Fruit fly (Drosophila melanogaster) whole organism, embryonic: ENCODE data around the gene Shc.

Experiments used
- Adf1 ChIP-seq: fragments of 200-800 bp; sonication (Bioruptor generic); IDR thresholded peaks from 2 replicates; pipeline ENCODE4 v1.3.6; 2022; ENCODE audit warnings: missing biosample characterization, missing genetic modification characterization
- C15 ChIP-seq: fragments of 200-800 bp; sonication (Bioruptor generic); IDR thresholded peaks from 3 replicates; pipeline ENCODE4 v1.3.6; 2022; ENCODE audit warnings: missing biosample characterization, missing genetic modification characterization
- CG10267 ChIP-seq: fragments of 200-800 bp; sonication (Bioruptor generic); optimal IDR thresholded peaks from 2 replicates; lab custom pipeline; 2018; ENCODE audit warnings: missing biosample characterization, mild to moderate bottlenecking, missing genetic modification characterization, moderate library complexity
- CG11093 ChIP-seq: fragments of 200-800 bp; sonication (Bioruptor generic); IDR thresholded peaks from 3 replicates; pipeline ENCODE4 v1.3.6; 2022; ENCODE audit warnings: missing biosample characterization, missing genetic modification characterization
- CG11695 ChIP-seq: fragments of 200-800 bp; sonication (Bioruptor generic); IDR thresholded peaks from 3 replicates; pipeline ENCODE4 v1.3.6; 2022; ENCODE audit warnings: missing biosample characterization, missing genetic modification characterization
- CG12155 ChIP-seq: fragments of 200-800 bp; sonication (Bioruptor generic); optimal IDR thresholded peaks from 3 replicates; lab custom pipeline; 2016; ENCODE audit warnings: missing biosample characterization, missing genetic modification characterization
- CG1233 ChIP-seq: fragments of 200-800 bp; sonication (Bioruptor generic); optimal IDR thresholded peaks from 4 replicates; lab custom pipeline; 2018; ENCODE audit warnings: missing biosample characterization, mild to moderate bottlenecking, missing genetic modification characterization
- CG14441 ChIP-seq: fragments of 200-800 bp; sonication (Bioruptor generic); IDR thresholded peaks from 2 replicates; pipeline ENCODE4 v1.3.6; 2022; ENCODE audit warnings: missing biosample characterization, missing genetic modification characterization
- CG1602 ChIP-seq: fragments of 200-800 bp; sonication (Bioruptor generic); optimal IDR thresholded peaks from 3 replicates; lab custom pipeline; 2016; ENCODE audit warnings: missing biosample characterization, missing genetic modification characterization
- CG1647 ChIP-seq: fragments of 200-800 bp; sonication (Bioruptor generic); optimal IDR thresholded peaks from 3 replicates; lab custom pipeline; 2016; ENCODE audit warnings: missing biosample characterization, missing genetic modification characterization
- CG17385 ChIP-seq: fragments of 200-800 bp; sonication (Bioruptor generic); optimal IDR thresholded peaks from 3 replicates; lab custom pipeline; 2018; ENCODE audit warnings: missing biosample characterization, mild to moderate bottlenecking, missing genetic modification characterization
- CG17568 ChIP-seq: fragments of 200-800 bp; sonication (Bioruptor generic); optimal IDR thresholded peaks from 2 replicates; lab custom pipeline; 2018; ENCODE audit warnings: missing biosample characterization, mild to moderate bottlenecking, missing genetic modification characterization, moderate library complexity
- CG18262 ChIP-seq: fragments of 200-800 bp; optimal IDR thresholded peaks from 3 replicates; lab custom pipeline; 2019; ENCODE audit warnings: missing biosample characterization, mild to moderate bottlenecking, missing genetic modification characterization, moderate library complexity
- CG1832 ChIP-seq: fragments of 200-800 bp; sonication (Bioruptor generic); optimal IDR thresholded peaks from 2 replicates; lab custom pipeline; 2017; ENCODE audit warnings: missing biosample characterization, mild to moderate bottlenecking, missing genetic modification characterization, inconsistent platforms
- CG18476 ChIP-seq: fragments of 200-800 bp; sonication (Bioruptor generic); optimal IDR thresholded peaks from 2 replicates; lab custom pipeline; 2016; ENCODE audit warnings: missing biosample characterization, mild to moderate bottlenecking, missing genetic modification characterization
- CG3995 ChIP-seq: fragments of 200-800 bp; sonication (Bioruptor generic); optimal IDR thresholded peaks from 3 replicates; lab custom pipeline; 2016; ENCODE audit warnings: missing biosample characterization, missing genetic modification characterization
- CG4360 ChIP-seq: fragments of 200-800 bp; sonication (Bioruptor generic); IDR thresholded peaks from 2 replicates; pipeline ENCODE4 v1.3.6; 2022; ENCODE audit warnings: missing biosample characterization, missing genetic modification characterization
- CG4404 ChIP-seq: fragments of 200-800 bp; sonication (Bioruptor generic); IDR thresholded peaks from 2 replicates; pipeline ENCODE4 v1.3.6; 2022; ENCODE audit warnings: missing biosample characterization, missing genetic modification characterization
- CG8281 ChIP-seq: fragments of 200-800 bp; sonication (Bioruptor generic); optimal IDR thresholded peaks from 2 replicates; lab custom pipeline; 2018; ENCODE audit warnings: missing biosample characterization, mild to moderate bottlenecking, missing genetic modification characterization, moderate library complexity
- CG8924 ChIP-seq: fragments of 200-800 bp; optimal IDR thresholded peaks from 3 replicates; lab custom pipeline; 2019; ENCODE audit warnings: missing biosample characterization, mild to moderate bottlenecking, missing genetic modification characterization, moderate library complexity
- CG8944 ChIP-seq: fragments of 200-800 bp; sonication (Bioruptor generic); optimal IDR thresholded peaks from 3 replicates; lab custom pipeline; 2016; ENCODE audit warnings: missing biosample characterization, missing genetic modification characterization
- CG9817 ChIP-seq: fragments of 200-800 bp; sonication (Bioruptor generic); optimal IDR thresholded peaks from 2 replicates; lab custom pipeline; 2018; ENCODE audit warnings: missing biosample characterization, mild to moderate bottlenecking, missing genetic modification characterization, moderate library complexity
- CHES-1-like ChIP-seq: fragments of 200-800 bp; sonication (Bioruptor generic); optimal IDR thresholded peaks from 2 replicates; lab custom pipeline; 2016; ENCODE audit warnings: missing biosample characterization, missing genetic modification characterization
- D19A ChIP-seq: fragments of 200-800 bp; optimal IDR thresholded peaks from 3 replicates; lab custom pipeline; 2019; ENCODE audit warnings: missing biosample characterization, mild to moderate bottlenecking, missing genetic modification characterization, moderate library complexity
- Deaf1 ChIP-seq: fragments of 200-800 bp; optimal IDR thresholded peaks from 3 replicates; lab custom pipeline; 2019; ENCODE audit warnings: missing biosample characterization, mild to moderate bottlenecking, missing genetic modification characterization, moderate library complexity
- Hmx ChIP-seq: fragments of 200-800 bp; sonication (Bioruptor generic); optimal IDR thresholded peaks from 2 replicates; lab custom pipeline; 2016; ENCODE audit warnings: missing biosample characterization, missing genetic modification characterization
- MBD-R2 ChIP-seq: fragments of 200-800 bp; sonication (Bioruptor generic); IDR thresholded peaks from 2 replicates; pipeline ENCODE4 v1.3.6; 2022; ENCODE audit warnings: missing biosample characterization, missing genetic modification characterization
- Nf-YC ChIP-seq: fragments of 200-800 bp; optimal IDR thresholded peaks from 3 replicates; lab custom pipeline; 2019; ENCODE audit warnings: missing biosample characterization, mild to moderate bottlenecking, missing genetic modification characterization, moderate library complexity
- Ravus ChIP-seq: fragments of 200-800 bp; sonication (Bioruptor generic); IDR thresholded peaks from 2 replicates; pipeline ENCODE4 v1.3.6; 2022; ENCODE audit warnings: missing biosample characterization, missing genetic modification characterization
- Rfx ChIP-seq: fragments of 200-800 bp; sonication (Bioruptor generic); IDR thresholded peaks from 2 replicates; pipeline ENCODE4 v1.3.6; 2022; ENCODE audit warnings: missing biosample characterization, missing genetic modification characterization
- Stat92E ChIP-seq, 3 experiments: fragments of >200 bp in 2 of 3; fragments of 200-800 bp in 1 of 3; sonication (Bioruptor generic) in 1 of 3; optimal IDR thresholded peaks; 2 replicates each; lab custom pipeline; 2017 to 2019; ENCODE audit warnings: missing biosample characterization in 3 of 3, missing genetic modification characterization in 3 of 3, mild to moderate bottlenecking in 1 of 3, moderate library complexity in 1 of 3
- Vsx1 ChIP-seq: fragments of 200-800 bp; sonication (Bioruptor generic); optimal IDR thresholded peaks from 2 replicates; lab custom pipeline; 2017; ENCODE audit warnings: missing biosample characterization, mild to moderate bottlenecking, missing genetic modification characterization, missing genetic modification reagents
- ab ChIP-seq: fragments of 200-800 bp; sonication (Bioruptor generic); optimal IDR thresholded peaks from 2 replicates; lab custom pipeline; 2016; ENCODE audit warnings: missing biosample characterization, missing genetic modification characterization
- ac ChIP-seq: fragments of 200-800 bp; sonication (Bioruptor generic); optimal IDR thresholded peaks from 3 replicates; lab custom pipeline; 2017; ENCODE audit warnings: missing biosample characterization, mild to moderate bottlenecking, missing genetic modification characterization
- aop ChIP-seq: fragments of 200-800 bp; sonication (Bioruptor generic); IDR thresholded peaks from 2 replicates; pipeline ENCODE4 v1.3.6; 2022; ENCODE audit warnings: missing biosample characterization, missing genetic modification characterization
- ato ChIP-seq: fragments of 200-800 bp; sonication (Bioruptor generic); IDR thresholded peaks from 2 replicates; pipeline ENCODE4 v1.3.6; 2022; ENCODE audit warnings: missing biosample characterization, missing genetic modification characterization; ENCODE audit not compliant: partially characterized antibody
- bab2 ChIP-seq: fragments of 200-800 bp; sonication (Bioruptor generic); optimal IDR thresholded peaks from 2 replicates; lab custom pipeline; 2016; ENCODE audit warnings: missing biosample characterization, missing genetic modification characterization
- bsh ChIP-seq, 2 experiments: fragments of 200-800 bp; sonication (Bioruptor generic); optimal IDR thresholded peaks; 2 replicates each; lab custom pipeline; 2017 to 2018; ENCODE audit warnings: mild to moderate bottlenecking in 2 of 2, missing biosample characterization in 2 of 2, missing genetic modification characterization in 2 of 2, moderate library complexity in 1 of 2
- ci ChIP-seq: fragments of 200-800 bp; sonication (Bioruptor generic); IDR thresholded peaks from 3 replicates; pipeline ENCODE4 v1.3.6; 2022; ENCODE audit warnings: missing biosample characterization, missing genetic modification characterization
- croc ChIP-seq: fragments of 200-800 bp; sonication (Bioruptor generic); conservative IDR thresholded peaks from 3 replicates; pipeline ENCODE4 v1.3.6; 2022; ENCODE audit warnings: missing biosample characterization, missing genetic modification characterization
- dati ChIP-seq: fragments of 200-800 bp; sonication (Bioruptor generic); IDR thresholded peaks from 2 replicates; pipeline ENCODE4 v1.3.6; 2022; ENCODE audit warnings: missing biosample characterization, missing genetic modification characterization
- disco-r ChIP-seq: fragments of 200-800 bp; sonication (Bioruptor generic); optimal IDR thresholded peaks from 2 replicates; lab custom pipeline; 2016; ENCODE audit warnings: missing biosample characterization, missing genetic modification characterization
- fd64A ChIP-seq: fragments of 200-800 bp; sonication (Bioruptor generic); optimal IDR thresholded peaks from 3 replicates; lab custom pipeline; 2018; ENCODE audit warnings: missing biosample characterization, mild to moderate bottlenecking, missing genetic modification characterization
- fd96Cb ChIP-seq: fragments of 200-800 bp; sonication (Bioruptor generic); optimal IDR thresholded peaks from 2 replicates; lab custom pipeline; 2018; ENCODE audit warnings: missing biosample characterization, mild to moderate bottlenecking, missing genetic modification characterization, moderate library complexity
- lmd ChIP-seq: fragments of 200-800 bp; sonication (Bioruptor generic); IDR thresholded peaks from 2 replicates; pipeline ENCODE4 v1.3.6; 2022; ENCODE audit warnings: missing biosample characterization, missing genetic modification characterization
- mam ChIP-seq: fragments of 200-800 bp; sonication (Bioruptor generic); optimal IDR thresholded peaks from 3 replicates; lab custom pipeline; 2016; ENCODE audit warnings: missing biosample characterization, missing genetic modification characterization
- ranshi ChIP-seq: fragments of 200-800 bp; sonication (Bioruptor generic); IDR thresholded peaks from 2 replicates; pipeline ENCODE4 v1.3.6; 2022; ENCODE audit warnings: missing biosample characterization, missing genetic modification characterization
- repo ChIP-seq: fragments of 200-800 bp; sonication (Bioruptor generic); optimal IDR thresholded peaks from 2 replicates; lab custom pipeline; 2016; ENCODE audit warnings: missing biosample characterization, missing genetic modification characterization
- scrt ChIP-seq: fragments of 200-800 bp; sonication (Bioruptor generic); optimal IDR thresholded peaks from 2 replicates; lab custom pipeline; 2018; ENCODE audit warnings: missing biosample characterization, mild to moderate bottlenecking, missing genetic modification characterization, moderate library complexity
- sd ChIP-seq: fragments of 200-800 bp; sonication (Bioruptor generic); optimal IDR thresholded peaks from 3 replicates; lab custom pipeline; 2018; ENCODE audit warnings: missing biosample characterization, mild to moderate bottlenecking, missing genetic modification characterization, moderate library complexity
- tx ChIP-seq: fragments of 200-800 bp; sonication (Bioruptor generic); optimal IDR thresholded peaks from 2 replicates; lab custom pipeline; 2016; ENCODE audit warnings: missing biosample characterization, missing genetic modification characterization

The Shc gene

dm6 chr3L:9457619-9458092 is 30.8 kb downstream of the Shc start, which contains the start of gene CG3437 (continued):
- TF ChIP-seq CG8924 (tag; lab: Kevin White, UChicago) (peak; percentile 96), repo (GFP tag; lab: Kevin White, UChicago) (peak; percentile 98), CG1602 (GFP tag; lab: Kevin White, UChicago) (peak; percentile 99), CG10267 (peak; percentile 94), CG8944 (GFP tag; lab: Kevin White, UChicago) (peak; percentile 99), CG17385 (GFP tag; lab: Kevin White, UChicago) (peak; percentile 98), CG11695 (GFP tag; lab: Robert Waterston, UW) (peak; percentile 99), dati (peak; percentile 99), CG3995 (GFP tag; lab: Kevin White, UChicago) (peak; percentile 82), CG18476 (GFP tag; lab: Kevin White, UChicago) (peak; percentile 98), lmd (GFP tag; lab: Robert Waterston, UW) (peak; percentile 99), CG14441 (peak; percentile 100), fd96Cb (tag; lab: Kevin White, UChicago) (peak; percentile 99), croc (GFP tag; lab: Robert Waterston, UW) (peak; percentile 98), Hmx (GFP tag; lab: Kevin White, UChicago) (peak; percentile 96), fd64A (GFP tag; lab: Kevin White, UChicago) (peak; percentile 98), Deaf1 (tag; lab: Kevin White, UChicago) (peak; percentile 73), CG11093 (GFP tag; lab: Robert Waterston, UW) (peak; percentile 99), ranshi (GFP tag; lab: Robert Waterston, UW) (peak; percentile 99), CG4404 (GFP tag; lab: Robert Waterston, UW) (peak; percentile 99), sd (tag; lab: Kevin White, UChicago) (peak; percentile 96), ato (no peak), CG8281 (tag; lab: Kevin White, UChicago) (peak; percentile 93), CG4360 (GFP tag; lab: Robert Waterston, UW) (peak; percentile 91), bsh (GFP tag; optimal IDR thresholded peaks at IDR 0.05; lab: Kevin White, UChicago) (peak; percentile 98 to 99), bab2 (peak; percentile 99), CG9817 (tag; lab: Kevin White, UChicago) (peak; percentile 99), tx (GFP tag; lab: Kevin White, UChicago) (peak; percentile 98), aop (peak; percentile 96), C15 (peak; percentile 98), Ravus (GFP tag; lab: Robert Waterston, UW) (peak; percentile 96), Stat92E (GFP tag; optimal IDR thresholded peaks at IDR 0.05; lab: Kevin White, UChicago) (peak in 1 of 3 experiments; percentile 91), scrt (GFP tag; lab: Kevin White, UChicago) (peak; percentile 97), CG17568 (GFP tag; lab: Kevin White, UChicago) (peak; percentile 98), CG1832 (GFP tag; lab: Kevin White, UChicago) (no peak), ci (GFP tag; lab: Robert Waterston, UW) (peak; percentile 100), Adf1 (GFP tag; lab: Robert Waterston, UW) (peak; percentile 90), Nf-YC (peak; percentile 83), CG18262 (tag; lab: Kevin White, UChicago) (peak; percentile 96), Vsx1 (GFP tag; lab: Kevin White, UChicago) (peak; percentile 97), CG1233 (GFP tag; lab: Kevin White, UChicago) (peak; percentile 99), ac (peak; percentile 96), MBD-R2 (GFP tag; lab: Robert Waterston, UW) (peak; percentile 99), ab (GFP tag; lab: Kevin White, UChicago) (peak; percentile 97), mam (peak; percentile 99), disco-r (GFP tag; lab: Kevin White, UChicago) (peak; percentile 97), CG1647 (GFP tag; lab: Kevin White, UChicago) (peak; percentile 98), Rfx (peak; percentile 100), CHES-1-like (GFP tag; lab: Kevin White, UChicago) (peak; percentile 99), CG12155 (GFP tag; lab: Kevin White, UChicago) (peak; percentile 98), D19A (peak; percentile 85)
